Worm (Caenorhabditis elegans): ENCODE data around the gene ZK632.14.

Gene ZK632.14

DNA sequence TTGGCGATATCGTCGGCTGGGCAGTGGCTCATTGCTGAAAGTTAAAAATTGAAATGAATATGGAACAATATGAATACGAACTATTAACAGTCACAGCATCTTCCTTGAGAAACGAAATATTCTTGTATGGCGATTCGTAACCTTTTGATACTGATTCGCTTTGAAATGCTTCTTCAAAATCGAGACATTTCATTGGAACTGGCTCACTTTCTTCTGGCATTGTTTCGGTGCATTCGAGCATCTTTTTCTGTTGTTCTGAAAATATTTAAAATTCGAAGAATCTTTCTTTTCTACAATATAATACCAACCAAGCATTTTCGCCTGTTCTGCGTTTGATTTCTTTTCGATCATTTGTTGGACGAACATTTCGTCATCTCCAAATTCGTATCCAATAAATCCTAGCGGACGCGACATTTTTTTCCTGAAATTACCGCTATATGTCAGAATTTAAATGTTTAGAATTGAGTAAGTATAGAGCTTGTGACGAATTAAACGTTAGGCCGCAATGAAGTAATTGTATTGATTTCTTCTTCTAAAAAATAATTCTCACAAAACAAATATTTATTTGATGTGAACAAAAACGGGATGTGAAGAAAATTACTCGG lies 11.2 kb downstream of the ZK632.14 start, which contains the start of gene lin-52 (continued):
- TF ChIP-seq Y67H2A.10 (GFP tag; conservative IDR thresholded peaks at IDR 0.05) = no peak
- no peak for TF ChIP-seq ceh-79 (tag; optimal IDR thresholded peaks at IDR 0.05)
- no peak for TF ChIP-seq sptf-2 (GFP tag; optimal IDR thresholded peaks at IDR 0.05)
- TF ChIP-seq somi-1 (GFP tag; optimal IDR thresholded peaks at IDR 0.05) = no peak
- no peak for TF ChIP-seq F37B4.10 (GFP tag; IDR thresholded peaks at IDR 0.05)
- no peak for TF ChIP-seq mes-4 (tag; optimal IDR thresholded peaks at IDR 0.05)
- TF ChIP-seq tlf-1 (GFP tag; optimal IDR thresholded peaks at IDR 0.05) = peak; percentile 82
- TF ChIP-seq cebp-1 (GFP tag; IDR thresholded peaks at IDR 0.05) = 0 out of 2 replicates have a peak, but pooled peaks have one; percentile 24
- TF ChIP-seq cebp-1 (tag; optimal IDR thresholded peaks at IDR 0.05) = peak; percentile 71
- peak in 1 of 2 experiments; percentile 11 for TF ChIP-seq let-607 (tag; optimal IDR thresholded peaks at IDR 0.05)
- TF ChIP-seq hmg-1.2 (GFP tag; IDR thresholded peaks at IDR 0.05) = no peak
- TF ChIP-seq lin-40 (tag; optimal IDR thresholded peaks at IDR 0.05) = peak; percentile 24

DNA sequence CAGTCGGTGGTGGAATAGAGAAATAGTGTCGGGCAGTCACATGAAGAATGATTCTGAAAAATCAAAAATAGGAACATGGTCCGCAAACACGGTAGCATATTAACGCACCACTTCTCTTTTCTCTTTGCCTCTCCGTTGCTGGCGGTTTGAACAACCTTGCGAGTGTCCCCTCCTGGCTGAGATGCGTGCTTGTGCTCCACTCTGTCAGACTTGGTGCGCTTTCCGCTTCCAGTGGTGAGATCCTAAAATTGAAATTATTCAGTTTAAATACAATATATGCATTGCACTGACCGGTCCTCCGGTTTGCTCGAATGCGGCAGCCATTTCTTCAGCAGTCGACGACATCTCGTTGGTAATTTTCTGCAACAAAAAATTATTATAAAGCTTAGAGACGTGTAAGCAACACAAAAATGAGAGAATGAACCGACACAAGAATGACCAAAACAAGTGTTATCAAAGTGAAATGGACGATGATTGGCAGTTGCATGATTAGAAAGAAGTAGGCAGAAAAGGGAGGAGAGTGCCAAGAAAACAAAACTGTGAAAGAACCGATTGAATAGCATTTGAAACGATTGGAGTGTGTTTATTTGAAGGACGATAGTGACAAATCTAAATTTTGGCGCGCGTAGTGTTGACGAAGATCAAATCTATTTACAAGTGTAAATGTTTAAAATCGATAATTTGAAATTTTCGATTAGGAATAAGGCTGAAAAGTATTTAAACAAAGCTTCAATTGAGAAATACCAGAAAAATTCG lies 12.0 kb downstream of the ZK632.14 start, which contains the start of gene ZK632.9:
ZK632.9 (minus strand) TSS at position 360 of the 756 bp plus-strand sequence.
- peak; percentile 60 for TF ChIP-seq nhr-80 (tag; optimal IDR thresholded peaks at IDR 0.05)
- TF ChIP-seq madf-3 (GFP tag; IDR thresholded peaks at IDR 0.05) = peak; percentile 65; the same call in 1 of the 2 replicates
- TF ChIP-seq B0019.2 (GFP tag; conservative IDR thresholded peaks at IDR 0.05) = 0 out of 2 replicates have a peak, but pooled peaks have one; percentile 6
- TF ChIP-seq F39B2.1 (GFP tag; IDR thresholded peaks at IDR 0.05) = no peak
- TF ChIP-seq pha-4 (tag; optimal IDR thresholded peaks at IDR 0.05) = peak; percentile 23
- no peak for TF ChIP-seq rpc-1 (optimal IDR thresholded peaks at IDR 0.05)
- TF ChIP-seq rpc-1 (tag; optimal IDR thresholded peaks at IDR 0.05) = no peak
- peak; percentile 31 for TF ChIP-seq dox-1 (GFP tag; IDR thresholded peaks at IDR 0.05)
- 0 out of 2 replicates have a peak, but pooled peaks have one; percentile 24 for TF ChIP-seq D2030.7 (GFP tag; IDR thresholded peaks at IDR 0.05)
- TF ChIP-seq Y79H2A.3 (GFP tag; conservative IDR thresholded peaks at IDR 0.05) = 0 out of 2 replicates have a peak, but pooled peaks have one; percentile 10
- no peak for TF ChIP-seq T26A5.8 (tag; optimal IDR thresholded peaks at IDR 0.05)
- peak; percentile 38; the same call in 1 of the 2 replicates for TF ChIP-seq madf-8 (GFP tag; conservative IDR thresholded peaks at IDR 0.05)
- peak; percentile 75 for TF ChIP-seq zfh-2 (GFP tag; conservative IDR thresholded peaks at IDR 0.05)
- peak; percentile 79 for TF ChIP-seq madf-6 (GFP tag; IDR thresholded peaks at IDR 0.05)
- TF ChIP-seq rec-8 (tag; optimal IDR thresholded peaks at IDR 0.05) = no peak
- TF ChIP-seq hmg-1.2 (GFP tag; IDR thresholded peaks at IDR 0.05) = peak; percentile 27
- peak; percentile 13; the same call in 1 of the 2 replicates for TF ChIP-seq F33H1.4 (GFP tag; IDR thresholded peaks at IDR 0.05)
- no peak for TF ChIP-seq athp-1 (tag; optimal IDR thresholded peaks at IDR 0.05)
- peak; percentile 34 for TF ChIP-seq xnd-1 (tag; optimal IDR thresholded peaks at IDR 0.05)
- TF ChIP-seq snpc-3.4 (tag; optimal IDR thresholded peaks at IDR 0.05) = peak; percentile 26
- TF ChIP-seq ceh-91 (GFP tag; IDR thresholded peaks at IDR 0.05) = 0 out of 2 replicates have a peak, but pooled peaks have one; percentile 10
- peak; percentile 74 for TF ChIP-seq efl-1 (GFP tag; optimal IDR thresholded peaks at IDR 0.05)
- TF ChIP-seq tbp1 (GFP tag; optimal IDR thresholded peaks at IDR 0.05) = peak; percentile 14
- peak; percentile 58 for TF ChIP-seq tbx-9 (tag; optimal IDR thresholded peaks at IDR 0.05; ENCODE audit: borderline replicate concordance)
- TF ChIP-seq F22D6.2 (tag; optimal IDR thresholded peaks at IDR 0.05) = no peak
- TF ChIP-seq ama-1 (optimal IDR thresholded peaks at IDR 0.05) = peak; percentile 70
- no peak for TF ChIP-seq ama-1 (GFP tag; optimal IDR thresholded peaks at IDR 0.05)
- TF ChIP-seq let-607 (tag; optimal IDR thresholded peaks at IDR 0.05) = peak in 1 of 2 experiments; percentile 30
- no peak for TF ChIP-seq unc-130 (GFP tag; optimal IDR thresholded peaks at IDR 0.05)
- TF ChIP-seq unc-62 (GFP tag; optimal IDR thresholded peaks at IDR 0.05) = no peak
